Fruit fly (Drosophila melanogaster): Measurements from ENCODE around the gene CG5078.
A peak's percentile ranks its signal among the peaks of the same experiment; 100 is the strongest.

The CG5078 gene

dm6 chr3L:20494262-20494601 is 11.6 kb upstream of the CG5078 start (continued):
- TF ChIP-seq Hmx (GFP tag; optimal IDR thresholded peaks at IDR 0.05): no peak
- no peak for TF ChIP-seq rib (GFP tag; IDR thresholded peaks at IDR 0.05)
- no peak for TF ChIP-seq CG9876 (GFP tag; optimal IDR thresholded peaks at IDR 0.05)
- TF ChIP-seq CG15514 (GFP tag; optimal IDR thresholded peaks at IDR 0.05): no peak
- TF ChIP-seq CG18619 (GFP tag; optimal IDR thresholded peaks at IDR 0.05): peak; percentile 28
- TF ChIP-seq vfl (GFP tag; optimal IDR thresholded peaks at IDR 0.05): no peak
- TF ChIP-seq CG2875 (GFP tag; optimal IDR thresholded peaks at IDR 0.05): no peak
- no peak for TF ChIP-seq CG15601 (tag; optimal IDR thresholded peaks at IDR 0.05)
- no peak for TF ChIP-seq CG6654 (GFP tag; optimal IDR thresholded peaks at IDR 0.05)
- TF ChIP-seq ara (GFP tag; IDR thresholded peaks at IDR 0.05): no peak
- no peak for TF ChIP-seq CG2116 (GFP tag; optimal IDR thresholded peaks at IDR 0.05)
- no peak for TF ChIP-seq nerfin-1 (tag; optimal IDR thresholded peaks at IDR 0.05)
- no peak for TF ChIP-seq tap (tag; optimal IDR thresholded peaks at IDR 0.05)
- no peak for TF ChIP-seq scrt (GFP tag; optimal IDR thresholded peaks at IDR 0.05)
- TF ChIP-seq Rfx (GFP tag; IDR thresholded peaks at IDR 0.05): peak; percentile 28; the same call in 1 of the 2 replicates
- no peak for TF ChIP-seq Blimp-1 (GFP tag; optimal IDR thresholded peaks at IDR 0.05)
- TF ChIP-seq Aef1 (GFP tag; IDR thresholded peaks at IDR 0.05): no peak
- TF ChIP-seq onecut (GFP tag; IDR thresholded peaks at IDR 0.05): no peak
- TF ChIP-seq mirr (GFP tag; optimal IDR thresholded peaks at IDR 0.05): no peak
- no peak for TF ChIP-seq oc (tag; optimal IDR thresholded peaks at IDR 0.05)
- TF ChIP-seq Nf-YB (GFP tag; optimal IDR thresholded peaks at IDR 0.05): peak; percentile 4
- no peak for TF ChIP-seq CG11093 (GFP tag; IDR thresholded peaks at IDR 0.05)
- no peak for TF ChIP-seq CG13894 (tag; optimal IDR thresholded peaks at IDR 0.05)
- no peak for TF ChIP-seq gro (GFP tag; optimal IDR thresholded peaks at IDR 0.05)
- no peak for TF ChIP-seq CG10274 (GFP tag; optimal IDR thresholded peaks at IDR 0.05)
- TF ChIP-seq Camta (GFP tag; optimal IDR thresholded peaks at IDR 0.05): peak; percentile 22
- TF ChIP-seq CG12219 (GFP tag; optimal IDR thresholded peaks at IDR 0.05): no peak
- TF ChIP-seq CG16779 (GFP tag; IDR thresholded peaks at IDR 0.05): no peak
- peak; percentile 5 for TF ChIP-seq Oli (tag; optimal IDR thresholded peaks at IDR 0.05)
- TF ChIP-seq CG34376 (GFP tag; optimal IDR thresholded peaks at IDR 0.05): no peak
- no peak for TF ChIP-seq Dip2 (GFP tag; IDR thresholded peaks at IDR 0.05)
- no peak for TF ChIP-seq ato (GFP tag; IDR thresholded peaks at IDR 0.05; ENCODE audit: partially characterized antibody)
- peak; percentile 30 for TF ChIP-seq Dek (tag; optimal IDR thresholded peaks at IDR 0.05)
- TF ChIP-seq usp (GFP tag; optimal IDR thresholded peaks at IDR 0.05): no peak
- TF ChIP-seq bowl (GFP tag; IDR thresholded peaks at IDR 0.05): no peak
- TF ChIP-seq fu2 (GFP tag; optimal IDR thresholded peaks at IDR 0.05): no peak
- no peak for TF ChIP-seq CHES-1-like (GFP tag; optimal IDR thresholded peaks at IDR 0.05)
- TF ChIP-seq C15 (GFP tag; IDR thresholded peaks at IDR 0.05): no peak
- peak; percentile 21 for TF ChIP-seq Hand (GFP tag; optimal IDR thresholded peaks at IDR 0.05)
- TF ChIP-seq CG17802 (tag; optimal IDR thresholded peaks at IDR 0.05): no peak
- TF ChIP-seq CG2889 (GFP tag; IDR thresholded peaks at IDR 0.05): no peak
- TF ChIP-seq gsb-n (tag; optimal IDR thresholded peaks at IDR 0.05): peak; percentile 30
- TF ChIP-seq Fer3 (tag; optimal IDR thresholded peaks at IDR 0.05): peak; percentile 24
- TF ChIP-seq lab (GFP tag; optimal IDR thresholded peaks at IDR 0.05): peak; percentile 64
- TF ChIP-seq CG10959 (GFP tag; IDR thresholded peaks at IDR 0.05): no peak
- TF ChIP-seq CG18764 (GFP tag; optimal IDR thresholded peaks at IDR 0.05): no peak
- no peak for TF ChIP-seq z (GFP tag; IDR thresholded peaks at IDR 0.05)
- no peak for TF ChIP-seq h (optimal IDR thresholded peaks at IDR 0.05)
- TF ChIP-seq CG4404 (GFP tag; IDR thresholded peaks at IDR 0.05): no peak
- TF ChIP-seq TFAM (GFP tag; optimal IDR thresholded peaks at IDR 0.05): no peak
- no peak for TF ChIP-seq CG18476 (GFP tag; optimal IDR thresholded peaks at IDR 0.05)
- TF ChIP-seq CG30431 (GFP tag; optimal IDR thresholded peaks at IDR 0.05): no peak
